Fruit fly (Drosophila melanogaster) whole organism: ENCODE results near the gene MFS3.

Experiments used
- CG8478 ChIP-seq: fragments of >200 bp; optimal IDR thresholded peaks from 2 replicates; lab custom pipeline; 2018; ENCODE audit warnings: inconsistent platforms
- Dll ChIP-seq: fragments of >200 bp; optimal IDR thresholded peaks from 2 replicates; lab custom pipeline; 2017
- EcR ChIP-seq, 2 experiments: fragments of >200 bp; optimal IDR thresholded peaks; 2 replicates each; lab custom pipeline; 2017; ENCODE audit warnings: missing biosample characterization in 2 of 2, missing genetic modification characterization in 2 of 2, missing genetic modification reagents in 2 of 2
- pan ChIP-seq: fragments of >200 bp; optimal IDR thresholded peaks from 2 replicates; lab custom pipeline; 2017
- psq ChIP-seq: fragments of >200 bp; optimal IDR thresholded peaks from 2 replicates; lab custom pipeline; 2017
- usp ChIP-seq: fragments of >200 bp; optimal IDR thresholded peaks from 2 replicates; lab custom pipeline; 2017; ENCODE audit warnings: missing biosample characterization, missing genetic modification characterization, mixed read lengths

The MFS3 gene

dm6 chr2L:1142730-1143281, at the start of gene MFS3:
MFS3 (plus strand) TSS chr2L:1143201.
- TF ChIP-seq usp (GFP tag; lab: Kevin White, UChicago) (no peak), psq (no peak), Dll (lab: Kevin White, UChicago) (peak; percentile 18)

dm6 chr2L:1094724-1095123, 48.3 kb upstream of the MFS3 start:
- TF ChIP-seq EcR (GFP tag; optimal IDR thresholded peaks at IDR 0.05; lab: Kevin White, UChicago) (no peak), CG8478 (lab: Kevin White, UChicago) (no peak), usp (GFP tag; lab: Kevin White, UChicago) (no peak), psq (no peak), Dll (lab: Kevin White, UChicago) (no peak), pan (lab: Kevin White, UChicago) (no peak)

- no peak for TF ChIP-seq Dll (lab: Kevin White, UChicago)
Observed at dm6 chr2L:1095450-1095849, 47.6 kb upstream of the MFS3 start.

- TF ChIP-seq Dll (lab: Kevin White, UChicago) (peak; percentile 23), pan (lab: Kevin White, UChicago) (no peak), EcR (GFP tag; optimal IDR thresholded peaks at IDR 0.05; lab: Kevin White, UChicago) (no peak), psq (no peak)
Observed at dm6 chr2L:1102349-1102748, 40.7 kb upstream of the MFS3 start, which contains the start of gene CG4629. CG4629 (minus strand) TSS chr2L:1102504.

- TF ChIP-seq CG8478 (lab: Kevin White, UChicago) (no peak), Dll (lab: Kevin White, UChicago) (peak; percentile 0)
Observed at dm6 chr2L:1108029-1108688, 34.8 kb upstream of the MFS3 start, which contains the start of the genes PolrMT and CG14339. PolrMT (minus strand) TSS chr2L:1108373. CG14339 (plus strand) TSS chr2L:1108540.

dm6 chr2L:1112641-1113040, 30.4 kb upstream of the MFS3 start, which contains the start of gene CG14340:
CG14340 (plus strand) TSS chr2L:1112941.
- TF ChIP-seq Dll (lab: Kevin White, UChicago) (no peak), pan (lab: Kevin White, UChicago) (no peak), usp (GFP tag; lab: Kevin White, UChicago) (no peak), psq (no peak), CG8478 (lab: Kevin White, UChicago) (no peak), EcR (GFP tag; optimal IDR thresholded peaks at IDR 0.05; lab: Kevin White, UChicago) (no peak)

dm6 chr2L:1114230-1114629, 28.8 kb upstream of the MFS3 start:
- no peak for TF ChIP-seq psq
- TF ChIP-seq pan (lab: Kevin White, UChicago), result no peak
- TF ChIP-seq Dll (lab: Kevin White, UChicago), result no peak
- no peak for TF ChIP-seq usp (GFP tag; lab: Kevin White, UChicago)
- TF ChIP-seq CG8478 (lab: Kevin White, UChicago), result no peak
- no peak for TF ChIP-seq EcR (GFP tag; optimal IDR thresholded peaks at IDR 0.05; lab: Kevin White, UChicago)

- no peak for TF ChIP-seq psq
- TF ChIP-seq CG8478 (lab: Kevin White, UChicago), result no peak
- TF ChIP-seq pan (lab: Kevin White, UChicago), result no peak
- TF ChIP-seq usp (GFP tag; lab: Kevin White, UChicago), result no peak
- TF ChIP-seq EcR (GFP tag; optimal IDR thresholded peaks at IDR 0.05; lab: Kevin White, UChicago), result no peak
- TF ChIP-seq Dll (lab: Kevin White, UChicago), result no peak
Observed at dm6 chr2L:1116661-1117322, 26.2 kb upstream of the MFS3 start.

- no peak for TF ChIP-seq pan (lab: Kevin White, UChicago)
- no peak for TF ChIP-seq usp (GFP tag; lab: Kevin White, UChicago)
- TF ChIP-seq EcR (GFP tag; optimal IDR thresholded peaks at IDR 0.05; lab: Kevin White, UChicago), result no peak
- TF ChIP-seq psq, result no peak
- no peak for TF ChIP-seq Dll (lab: Kevin White, UChicago)
- TF ChIP-seq CG8478 (lab: Kevin White, UChicago), result no peak
Observed at dm6 chr2L:1118149-1118548, 24.9 kb upstream of the MFS3 start.

dm6 chr2L:1118880-1119809, 23.9 kb upstream of the MFS3 start:
- TF ChIP-seq EcR (GFP tag; optimal IDR thresholded peaks at IDR 0.05; lab: Kevin White, UChicago) (peak in 1 of 2 experiments; percentile 23), usp (GFP tag; lab: Kevin White, UChicago) (no peak), psq (no peak), CG8478 (lab: Kevin White, UChicago) (no peak), pan (lab: Kevin White, UChicago) (peak; percentile 96), Dll (lab: Kevin White, UChicago) (peak; percentile 93)

dm6 chr2L:1120206-1120902, 22.6 kb upstream of the MFS3 start:
- no peak for TF ChIP-seq pan (lab: Kevin White, UChicago)
- no peak for TF ChIP-seq Dll (lab: Kevin White, UChicago)
- TF ChIP-seq CG8478 (lab: Kevin White, UChicago), result no peak
- TF ChIP-seq usp (GFP tag; lab: Kevin White, UChicago), result no peak
- no peak for TF ChIP-seq psq
- no peak for TF ChIP-seq EcR (GFP tag; optimal IDR thresholded peaks at IDR 0.05; lab: Kevin White, UChicago)
